Fruit fly (Drosophila melanogaster) whole organism, embryonic: Measurements from ENCODE around the gene CG4631.

ENCODE experiments used
- Atf3 ChIP-seq: fragments of 200-800 bp; sonication (Bioruptor generic); optimal IDR thresholded peaks from 3 replicates; lab custom pipeline; 2016; ENCODE audit warnings: missing biosample characterization, missing genetic modification characterization
- C15 ChIP-seq: fragments of 200-800 bp; sonication (Bioruptor generic); IDR thresholded peaks from 3 replicates; pipeline ENCODE4 v1.3.6; 2022; ENCODE audit warnings: missing biosample characterization, missing genetic modification characterization
- CG1024 ChIP-seq: fragments of 200-800 bp; sonication (Bioruptor generic); IDR thresholded peaks from 2 replicates; pipeline ENCODE4 v1.3.6; 2022; ENCODE audit warnings: missing biosample characterization, missing genetic modification characterization
- CG10267 ChIP-seq: fragments of 200-800 bp; sonication (Bioruptor generic); optimal IDR thresholded peaks from 2 replicates; lab custom pipeline; 2018; ENCODE audit warnings: missing biosample characterization, mild to moderate bottlenecking, missing genetic modification characterization, moderate library complexity
- CG10366 ChIP-seq: fragments of 200-800 bp; sonication (Bioruptor generic); IDR thresholded peaks from 2 replicates; pipeline ENCODE4 v1.3.6; 2022; ENCODE audit warnings: missing biosample characterization, missing genetic modification characterization
- CG11093 ChIP-seq: fragments of 200-800 bp; sonication (Bioruptor generic); IDR thresholded peaks from 3 replicates; pipeline ENCODE4 v1.3.6; 2022; ENCODE audit warnings: missing biosample characterization, missing genetic modification characterization
- CG12236 ChIP-seq: fragments of 200-800 bp; sonication (Bioruptor generic); optimal IDR thresholded peaks from 2 replicates; lab custom pipeline; 2016; ENCODE audit warnings: missing biosample characterization, missing genetic modification characterization
- CG12659 ChIP-seq: fragments of 200-800 bp; sonication (Bioruptor generic); optimal IDR thresholded peaks from 3 replicates; lab custom pipeline; 2017; ENCODE audit warnings: mild to moderate bottlenecking, missing biosample characterization, missing genetic modification reagents, missing genetic modification characterization
- CG13287 ChIP-seq: fragments of 200-800 bp; sonication (Bioruptor generic); IDR thresholded peaks from 2 replicates; pipeline ENCODE4 v1.3.6; 2022; ENCODE audit warnings: missing biosample characterization, missing genetic modification characterization; ENCODE audit not compliant: partially characterized antibody
- CG13624 ChIP-seq: fragments of 200-800 bp; sonication (Bioruptor generic); optimal IDR thresholded peaks from 2 replicates; lab custom pipeline; 2016; ENCODE audit warnings: missing biosample characterization, missing genetic modification characterization
- CG1647 ChIP-seq: fragments of 200-800 bp; sonication (Bioruptor generic); optimal IDR thresholded peaks from 3 replicates; lab custom pipeline; 2016; ENCODE audit warnings: missing biosample characterization, missing genetic modification characterization
- CG16863 ChIP-seq: fragments of 200-800 bp; sonication (Bioruptor generic); optimal IDR thresholded peaks from 3 replicates; lab custom pipeline; 2016; ENCODE audit warnings: missing biosample characterization, missing genetic modification characterization
- CG17186 ChIP-seq: fragments of 200-800 bp; sonication (Bioruptor generic); optimal IDR thresholded peaks from 3 replicates; lab custom pipeline; 2017; ENCODE audit warnings: missing biosample characterization, missing genetic modification reagents, missing genetic modification characterization
- CG17328 ChIP-seq: fragments of 200-800 bp; sonication (Bioruptor generic); IDR thresholded peaks from 2 replicates; pipeline ENCODE4 v1.3.6; 2022; ENCODE audit warnings: missing biosample characterization, missing genetic modification characterization
- CG17829 ChIP-seq: fragments of 200-800 bp; optimal IDR thresholded peaks from 2 replicates; lab custom pipeline; 2019; ENCODE audit warnings: missing biosample characterization, mild to moderate bottlenecking, missing genetic modification characterization, moderate library complexity
- CG18262 ChIP-seq: fragments of 200-800 bp; optimal IDR thresholded peaks from 3 replicates; lab custom pipeline; 2019; ENCODE audit warnings: missing biosample characterization, mild to moderate bottlenecking, missing genetic modification characterization, moderate library complexity
- CG2202 ChIP-seq: fragments of 200-800 bp; sonication (Bioruptor generic); optimal IDR thresholded peaks from 2 replicates; lab custom pipeline; 2018; ENCODE audit warnings: missing biosample characterization, mild to moderate bottlenecking, missing genetic modification characterization
- CG7745 ChIP-seq: fragments of 200-800 bp; sonication (Bioruptor generic); optimal IDR thresholded peaks from 2 replicates; lab custom pipeline; 2018; ENCODE audit warnings: missing biosample characterization, mild to moderate bottlenecking, missing genetic modification characterization, moderate library complexity
- CG8388 ChIP-seq: fragments of 200-800 bp; sonication (Bioruptor generic); optimal IDR thresholded peaks from 2 replicates; lab custom pipeline; 2019; ENCODE audit warnings: missing biosample characterization, mild to moderate bottlenecking, missing genetic modification characterization, moderate library complexity
- CG8924 ChIP-seq: fragments of 200-800 bp; optimal IDR thresholded peaks from 3 replicates; lab custom pipeline; 2019; ENCODE audit warnings: missing biosample characterization, mild to moderate bottlenecking, missing genetic modification characterization, moderate library complexity
- CG9876 ChIP-seq: fragments of 200-800 bp; sonication (Bioruptor generic); optimal IDR thresholded peaks from 2 replicates; lab custom pipeline; 2016; ENCODE audit warnings: missing biosample characterization, missing genetic modification characterization
- CG9932 ChIP-seq: fragments of 200-800 bp; sonication (Bioruptor generic); IDR thresholded peaks from 2 replicates; pipeline ENCODE4 v1.3.6; 2022; ENCODE audit warnings: missing biosample characterization, missing genetic modification characterization
- Ets65A ChIP-seq: fragments of 200-800 bp; sonication (Bioruptor generic); peaks from one replicate; lab custom pipeline; 2016; ENCODE audit warnings: missing biosample characterization, missing genetic modification characterization
- Fer1 ChIP-seq: fragments of 200-800 bp; sonication (Bioruptor generic); optimal IDR thresholded peaks from 2 replicates; lab custom pipeline; 2017; ENCODE audit warnings: missing biosample characterization, mild to moderate bottlenecking, missing genetic modification characterization
- Meics ChIP-seq: fragments of 200-800 bp; sonication (Bioruptor generic); optimal IDR thresholded peaks from 2 replicates; lab custom pipeline; 2017; ENCODE audit warnings: missing biosample characterization, mild to moderate bottlenecking, missing genetic modification characterization
- Sry-δ ChIP-seq: fragments of 200-800 bp; sonication (Bioruptor generic); optimal IDR thresholded peaks from 2 replicates; lab custom pipeline; 2016; ENCODE audit warnings: missing biosample characterization, missing genetic modification characterization
- Ssrp ChIP-seq: fragments of 200-800 bp; sonication (Bioruptor generic); optimal IDR thresholded peaks from 2 replicates; lab custom pipeline; 2018; ENCODE audit warnings: missing biosample characterization, mild to moderate bottlenecking, missing genetic modification characterization, moderate library complexity
- Xbp1 ChIP-seq: fragments of 200-800 bp; sonication (Bioruptor generic); optimal IDR thresholded peaks from 3 replicates; lab custom pipeline; 2016; ENCODE audit warnings: missing biosample characterization, mild to moderate bottlenecking, missing genetic modification characterization
- abd-A ChIP-seq: fragments of 200-800 bp; sonication (Bioruptor generic); optimal IDR thresholded peaks from 3 replicates; lab custom pipeline; 2019; ENCODE audit warnings: missing biosample characterization, mild to moderate bottlenecking, missing genetic modification characterization, moderate library complexity
- caup ChIP-seq: fragments of 200-800 bp; sonication (Bioruptor generic); optimal IDR thresholded peaks from 3 replicates; lab custom pipeline; 2017; ENCODE audit warnings: missing biosample characterization, mild to moderate bottlenecking, missing genetic modification characterization, moderate library complexity; ENCODE audit not compliant: severe bottlenecking
- da ChIP-seq: fragments of 200-800 bp; sonication (Bioruptor generic); optimal IDR thresholded peaks from 2 replicates; lab custom pipeline; 2016; ENCODE audit warnings: missing biosample characterization, missing genetic modification characterization
- en ChIP-seq: fragments of 200-800 bp; sonication (Bioruptor generic); optimal IDR thresholded peaks from 2 replicates; lab custom pipeline; 2016; ENCODE audit warnings: missing biosample characterization, missing genetic modification characterization
- ewg ChIP-seq: fragments of 200-800 bp; sonication (Bioruptor generic); optimal IDR thresholded peaks from 3 replicates; lab custom pipeline; 2017; ENCODE audit warnings: mild to moderate bottlenecking, missing biosample characterization, missing genetic modification reagents, missing genetic modification characterization
- fd3F ChIP-seq: fragments of 200-800 bp; sonication (Bioruptor generic); optimal IDR thresholded peaks from 2 replicates; lab custom pipeline; 2018; ENCODE audit warnings: missing biosample characterization, mild to moderate bottlenecking, missing genetic modification characterization, moderate library complexity
- gce ChIP-seq: fragments of 200-800 bp; sonication (Bioruptor generic); IDR thresholded peaks from 3 replicates; pipeline ENCODE4 v1.3.6; 2022; ENCODE audit warnings: missing biosample characterization, missing genetic modification characterization
- hb ChIP-seq: fragments of 200-800 bp; sonication (Bioruptor generic); IDR thresholded peaks from 3 replicates; pipeline ENCODE4 v1.3.6; 2022; ENCODE audit warnings: missing biosample characterization, missing genetic modification characterization; ENCODE audit not compliant: partially characterized antibody
- inv ChIP-seq: fragments of 200-800 bp; sonication (Bioruptor generic); IDR thresholded peaks from 2 replicates; pipeline ENCODE4 v1.3.6; 2022; ENCODE audit warnings: missing biosample characterization, missing genetic modification characterization; ENCODE audit not compliant: partially characterized antibody
- kay ChIP-seq: fragments of 200-800 bp; sonication (Bioruptor generic); optimal IDR thresholded peaks from 2 replicates; lab custom pipeline; 2016; ENCODE audit warnings: missing biosample characterization, missing genetic modification characterization
- mld ChIP-seq: fragments of 200-800 bp; sonication (Bioruptor generic); IDR thresholded peaks from 3 replicates; pipeline ENCODE4 v1.3.6; 2022; ENCODE audit warnings: missing biosample characterization, missing genetic modification characterization; ENCODE audit not compliant: partially characterized antibody
- nau ChIP-seq: fragments of 200-800 bp; sonication (Bioruptor generic); optimal IDR thresholded peaks from 3 replicates; lab custom pipeline; 2017; ENCODE audit warnings: missing biosample characterization, mild to moderate bottlenecking, missing genetic modification characterization, missing genetic modification reagents
- nmo ChIP-seq: fragments of 200-800 bp; sonication (Bioruptor generic); optimal IDR thresholded peaks from 2 replicates; lab custom pipeline; 2018; ENCODE audit warnings: missing biosample characterization, mild to moderate bottlenecking, missing genetic modification characterization, moderate library complexity
- odd ChIP-seq: fragments of 200-800 bp; sonication (Bioruptor generic); optimal IDR thresholded peaks from 2 replicates; lab custom pipeline; 2017; ENCODE audit warnings: missing biosample characterization, mild to moderate bottlenecking, missing genetic modification characterization
- pum ChIP-seq: fragments of 200-800 bp; sonication (Bioruptor generic); optimal IDR thresholded peaks from 2 replicates; lab custom pipeline; 2016; ENCODE audit warnings: missing biosample characterization, missing genetic modification characterization
- repo ChIP-seq: fragments of 200-800 bp; sonication (Bioruptor generic); optimal IDR thresholded peaks from 2 replicates; lab custom pipeline; 2016; ENCODE audit warnings: missing biosample characterization, missing genetic modification characterization
- slp2 ChIP-seq: fragments of 200-800 bp; sonication (Bioruptor generic); optimal IDR thresholded peaks from 2 replicates; lab custom pipeline; 2016; ENCODE audit warnings: missing biosample characterization, missing genetic modification characterization
- tll ChIP-seq, 2 experiments: fragments of 200-800 bp in 1 of 2; fragments of >200 bp in 1 of 2; sonication (Bioruptor generic) in 1 of 2; optimal IDR thresholded peaks; 2 replicates each; lab custom pipeline; 2017 to 2019; ENCODE audit warnings: missing biosample characterization in 2 of 2, missing genetic modification characterization in 2 of 2, mild to moderate bottlenecking in 1 of 2, moderate library complexity in 1 of 2
- toy ChIP-seq: fragments of 200-800 bp; sonication (Bioruptor generic); IDR thresholded peaks from 2 replicates; pipeline ENCODE4 v1.3.6; 2022; ENCODE audit warnings: missing biosample characterization, missing genetic modification characterization
- ttk ChIP-seq: fragments of 200-800 bp; sonication (Bioruptor generic); IDR thresholded peaks from 2 replicates; pipeline ENCODE4 v2.1.2; 2022; ENCODE audit warnings: missing biosample characterization, missing genetic modification characterization
- vvl ChIP-seq: fragments of 200-800 bp; sonication (Bioruptor generic); IDR thresholded peaks from 2 replicates; pipeline ENCODE4 v1.3.6; 2022; ENCODE audit warnings: missing biosample characterization, missing genetic modification characterization
- wdn ChIP-seq: fragments of 200-800 bp; sonication (Bioruptor generic); IDR thresholded peaks from 2 replicates; pipeline ENCODE4 v1.3.6; 2022; ENCODE audit warnings: missing biosample characterization, missing genetic modification characterization

CG4631 gene

dm6 chr2L:16643961-16644360, 36.8 kb downstream of the CG4631 start (continued):
- TF ChIP-seq Meics (peak; percentile 68), CG1024 (no peak), inv (GFP tag; lab: Robert Waterston, UW) (no peak), CG17186 (GFP tag; lab: Kevin White, UChicago) (no peak), odd (GFP tag; lab: Kevin White, UChicago) (peak; percentile 54), CG9876 (GFP tag; lab: Kevin White, UChicago) (no peak), CG17829 (peak; percentile 8), CG11093 (GFP tag; lab: Robert Waterston, UW) (no peak; the same call in 2 of the 3 replicates), CG10267 (tag; lab: Kevin White, UChicago) (peak; percentile 56), hb (GFP tag; lab: Robert Waterston, UW) (no peak), en (no peak), ewg (GFP tag; lab: Kevin White, UChicago) (peak; percentile 38), Sry-δ (GFP tag; lab: Kevin White, UChicago) (peak; percentile 5), Xbp1 (GFP tag; lab: Kevin White, UChicago) (peak; percentile 58), CG13287 (GFP tag; lab: Robert Waterston, UW) (no peak), Ssrp (tag; lab: Kevin White, UChicago) (peak; percentile 41), Atf3 (GFP tag; lab: Kevin White, UChicago) (peak; percentile 19), CG13624 (peak; percentile 38), gce (GFP tag; lab: Robert Waterston, UW) (peak; percentile 33; the same call in 1 of the 3 replicates), slp2 (GFP tag; lab: Kevin White, UChicago) (peak; percentile 3), repo (GFP tag; lab: Kevin White, UChicago) (no peak), CG12659 (GFP tag; lab: Kevin White, UChicago) (peak; percentile 54), kay (GFP tag; lab: Kevin White, UChicago) (no peak), Ets65A (peak; percentile 82), mld (GFP tag; lab: Robert Waterston, UW) (no peak), CG9932 (GFP tag; lab: Robert Waterston, UW) (peak; percentile 41; the same call in 1 of the 2 replicates), CG8388 (GFP tag; lab: Kevin White, UChicago) (peak; percentile 55), C15 (GFP tag; lab: Robert Waterston, UW) (no peak), fd3F (GFP tag; lab: Kevin White, UChicago) (peak; percentile 24), toy (GFP tag; lab: Robert Waterston, UW) (no peak), nmo (GFP tag; lab: Kevin White, UChicago) (peak; percentile 63), pum (peak; percentile 40), abd-A (tag; lab: Kevin White, UChicago) (no peak), ttk (peak; percentile 60; the same call in 1 of the 2 replicates), CG2202 (tag; lab: Kevin White, UChicago) (peak; percentile 4), CG16863 (GFP tag; lab: Kevin White, UChicago) (peak; percentile 37), CG17328 (GFP tag; lab: Robert Waterston, UW) (peak; percentile 37; the same call in 1 of the 2 replicates), caup (GFP tag; lab: Kevin White, UChicago) (peak; percentile 42), CG12236 (peak; percentile 6), CG1647 (no peak), tll (GFP tag; optimal IDR thresholded peaks at IDR 0.05; lab: Kevin White, UChicago) (no peak), Fer1 (GFP tag; lab: Kevin White, UChicago) (peak; percentile 61), nau (peak; percentile 57), da (GFP tag; lab: Kevin White, UChicago) (no peak), wdn (GFP tag; lab: Robert Waterston, UW) (0 out of 2 replicates have a peak, but pooled peaks have one; percentile 9), CG8924 (tag; lab: Kevin White, UChicago) (peak; percentile 44), CG7745 (tag; lab: Kevin White, UChicago) (no peak), CG10366 (GFP tag; lab: Robert Waterston, UW) (peak; percentile 35; the same call in 1 of the 2 replicates), vvl (GFP tag; lab: Robert Waterston, UW) (peak; percentile 65), CG18262 (tag; lab: Kevin White, UChicago) (peak; percentile 53)
